Worm (Caenorhabditis elegans) whole organism, L1 larva: ENCODE results near the gene cyp-33C7.

Experiments
- C04F5.9 ChIP-seq: sonication (generic microtip); optimal IDR thresholded peaks from 2 replicates; lab custom pipeline; 2016; ENCODE audit warnings: missing genetic modification characterization, missing compliant biosample characterization
- ama-1 ChIP-seq: fragments of 150-350 bp; optimal IDR thresholded peaks from 2 replicates; lab custom pipeline; 2014
- ceh-8 ChIP-seq: fragments of 200-800 bp; sonication (Bioruptor generic); optimal IDR thresholded peaks from 2 replicates; lab custom pipeline; 2018; ENCODE audit warnings: mild to moderate bottlenecking, missing genetic modification characterization, moderate library complexity, missing compliant biosample characterization
- dpl-1 ChIP-seq, 3 experiments: fragments of 150-350 bp in 2 of 3; sonication (generic microtip) in 1 of 3; optimal IDR thresholded peaks; 2 replicates each; lab custom pipeline; 2014 to 2017; ENCODE audit warnings: missing biosample characterization in 3 of 3, missing genetic modification characterization in 3 of 3, missing genetic modification reagents in 3 of 3
- nhr-12 ChIP-seq: sonication (generic microtip); optimal IDR thresholded peaks from 2 replicates; lab custom pipeline; 2017; ENCODE audit warnings: missing biosample characterization, missing genetic modification characterization
- tbx-2 ChIP-seq: sonication (generic microtip); optimal IDR thresholded peaks from 2 replicates; lab custom pipeline; 2016; ENCODE audit warnings: missing genetic modification characterization, missing compliant biosample characterization
- ztf-11 ChIP-seq, 2 experiments: sonication (generic microtip); optimal IDR thresholded peaks; 2 replicates each; lab custom pipeline; 2016 to 2017; ENCODE audit warnings: missing genetic modification characterization in 2 of 2, missing biosample characterization in 1 of 2, missing compliant biosample characterization in 1 of 2

DNA sequence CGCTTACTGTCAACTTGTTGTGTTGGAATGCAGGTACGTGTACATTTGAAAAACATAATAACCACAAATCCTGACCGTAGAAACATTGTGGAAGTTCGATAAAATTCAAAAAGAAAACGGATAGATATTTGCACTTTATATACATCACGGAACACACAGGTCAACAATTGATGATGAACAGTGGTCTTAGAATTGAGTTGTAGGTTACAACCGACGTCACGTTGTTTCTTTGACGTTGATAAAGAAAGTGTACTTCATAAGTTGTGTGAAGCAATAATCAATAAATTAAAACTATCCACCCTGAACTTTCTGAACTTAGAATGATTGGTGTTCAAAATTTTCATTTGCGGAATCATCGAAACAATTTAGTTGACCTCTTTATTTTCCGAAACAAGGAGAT lies 21.4 kb downstream of the cyp-33C7 start, which contains the start of gene Y5H2A.1:
- TF ChIP-seq ceh-8 (GFP tag; lab: Kevin White, UChicago): no peak
- TF ChIP-seq ztf-11 (tag; optimal IDR thresholded peaks at IDR 0.05; lab: Kevin White, UChicago): no peak
- no peak for TF ChIP-seq tbx-2
- TF ChIP-seq ama-1 (lab: Kevin White, UChicago): no peak
- TF ChIP-seq C04F5.9 (tag; lab: Kevin White, UChicago): no peak
- TF ChIP-seq nhr-12 (tag; lab: Kevin White, UChicago): no peak
- no peak for TF ChIP-seq dpl-1 (GFP tag; optimal IDR thresholded peaks at IDR 0.05; lab: Kevin White, UChicago)
